Worm (Caenorhabditis elegans) whole organism, L2 larva: ENCODE measurements around the gene Y38E10A.33.

Source experiments
- lin-39 ChIP-seq: fragments of 150-350 bp; optimal IDR thresholded peaks from 2 replicates; lab custom pipeline; 2014; ENCODE audit warnings: missing biosample characterization, missing genetic modification reagents, missing genetic modification characterization
- mab-5 ChIP-seq: fragments of 150-350 bp; optimal IDR thresholded peaks from 2 replicates; lab custom pipeline; 2014; ENCODE audit warnings: missing biosample characterization, missing genetic modification characterization
- mdl-1 ChIP-seq, 2 experiments: fragments of 150-350 bp in 1 of 2; sonication (generic microtip) in 1 of 2; optimal IDR thresholded peaks; 2 replicates each; lab custom pipeline; 2017; ENCODE audit warnings: missing biosample characterization in 2 of 2, missing genetic modification characterization in 2 of 2
- sma-3 ChIP-seq: sonication (generic microtip); optimal IDR thresholded peaks from 2 replicates; lab custom pipeline; 2016; ENCODE audit warnings: missing genetic modification reagents, missing genetic modification characterization, missing compliant biosample characterization

- TF ChIP-seq lin-39 (tag; lab: Kevin White, UChicago) (no peak), sma-3 (GFP tag; lab: Kevin White, UChicago) (no peak), mdl-1 (tag; optimal IDR thresholded peaks at IDR 0.05; lab: Kevin White, UChicago) (no peak), mab-5 (tag; lab: Kevin White, UChicago) (no peak)
These were observed 21.0 kb downstream of the Y38E10A.33 start for ce11 chrII:12658409-12658808.
